Worm (Caenorhabditis elegans): ENCODE data around the gene nhx-2.

nhx-2 gene

ce11 chrII:7693929-7694328 is at the start of gene nhx-2:
TSS of gene nhx-2 (minus strand) at chrII:7693957.
- TF ChIP-seq gmeb-1 (tag; optimal IDR thresholded peaks at IDR 0.05): no peak
- no peak for TF ChIP-seq blmp-1 (tag; optimal IDR thresholded peaks at IDR 0.05; ENCODE audit: insufficient read depth)
- TF ChIP-seq fos-1 (tag; optimal IDR thresholded peaks at IDR 0.05): peak; percentile 92
- TF ChIP-seq lin-13 (GFP tag; optimal IDR thresholded peaks at IDR 0.05): no peak
- TF ChIP-seq mdl-1 (tag; optimal IDR thresholded peaks at IDR 0.05): no peak
- TF ChIP-seq nhr-23 (tag; optimal IDR thresholded peaks at IDR 0.05): no peak
- no peak for TF ChIP-seq R02D3.7 (tag; optimal IDR thresholded peaks at IDR 0.05)
- no peak for TF ChIP-seq ama-1 (optimal IDR thresholded peaks at IDR 0.05)
- TF ChIP-seq nhr-11 (tag; optimal IDR thresholded peaks at IDR 0.05): no peak

DNA sequence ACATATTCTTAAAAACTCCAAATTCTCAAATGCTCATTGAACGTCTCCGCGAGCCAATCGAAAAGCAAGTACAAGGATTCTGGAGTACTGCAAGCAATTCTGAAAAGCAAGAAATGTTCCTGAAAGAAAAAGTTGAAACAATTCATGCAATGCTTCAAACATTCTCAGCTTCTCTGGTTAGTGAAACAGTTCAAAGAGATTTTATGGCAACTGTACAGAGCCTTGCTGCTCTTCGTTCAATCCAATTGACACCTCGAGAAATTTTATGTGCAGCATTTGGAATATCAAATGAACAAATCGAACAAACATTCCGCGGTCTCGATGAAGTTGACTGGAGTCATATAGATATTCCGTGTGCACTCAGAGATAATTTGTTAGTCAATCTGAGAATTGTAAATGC is 43.0 kb upstream of the nhx-2 start:
- TF ChIP-seq C34F6.9 (tag; optimal IDR thresholded peaks at IDR 0.05) (no peak), crh-2 (tag; optimal IDR thresholded peaks at IDR 0.05) (no peak), Y55F3AM.14 (GFP tag; optimal IDR thresholded peaks at IDR 0.05) (no peak), nhr-129 (tag; optimal IDR thresholded peaks at IDR 0.05) (no peak), mab-5 (tag; optimal IDR thresholded peaks at IDR 0.05) (no peak), alr-1 (tag; optimal IDR thresholded peaks at IDR 0.05) (no peak), sem-4 (tag; optimal IDR thresholded peaks at IDR 0.05) (no peak), mbf-1 (tag; optimal IDR thresholded peaks at IDR 0.05) (no peak), ztf-4 (tag; optimal IDR thresholded peaks at IDR 0.05) (no peak), fos-1 (tag; optimal IDR thresholded peaks at IDR 0.05) (no peak)

DNA sequence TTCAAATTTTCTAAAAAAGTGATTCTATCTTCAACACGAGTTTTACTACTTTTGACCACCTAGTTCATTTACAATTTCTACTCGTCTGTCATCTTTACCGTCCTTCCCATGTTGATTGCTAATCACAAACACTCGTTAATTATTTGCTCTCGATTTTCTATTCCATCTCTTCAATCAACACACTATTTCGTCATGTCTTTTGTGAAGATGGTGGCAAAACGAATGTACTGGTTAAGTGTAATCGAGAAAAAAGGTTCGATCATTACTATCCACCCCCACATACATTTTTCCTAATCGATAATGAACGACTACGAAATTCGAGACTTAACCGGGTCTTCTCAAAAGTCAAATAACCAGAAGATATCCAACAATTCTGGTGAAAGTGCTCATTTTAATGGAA is 30.8 kb upstream of the nhx-2 start, which contains the start of gene cpna-2:
TSS of gene cpna-2 (plus strand) at position 301 of the 400 bp plus-strand sequence.
- TF ChIP-seq skn-1 (tag; optimal IDR thresholded peaks at IDR 0.05): no peak
- no peak for TF ChIP-seq snpc-4 (tag; optimal IDR thresholded peaks at IDR 0.05)

- TF ChIP-seq nhr-129 (tag; optimal IDR thresholded peaks at IDR 0.05): peak; percentile 62
- no peak for TF ChIP-seq aly-2 (tag; optimal IDR thresholded peaks at IDR 0.05)
- TF ChIP-seq crh-2 (tag; optimal IDR thresholded peaks at IDR 0.05): no peak
- no peak for TF ChIP-seq nhr-11 (tag; optimal IDR thresholded peaks at IDR 0.05)
- TF ChIP-seq C34F6.9 (tag; optimal IDR thresholded peaks at IDR 0.05): peak; percentile 10
- no peak for TF ChIP-seq nhr-10 (tag; optimal IDR thresholded peaks at IDR 0.05)
- TF ChIP-seq mbf-1 (tag; optimal IDR thresholded peaks at IDR 0.05): no peak
- TF ChIP-seq mdl-1 (tag; optimal IDR thresholded peaks at IDR 0.05): no peak
- no peak for TF ChIP-seq nhr-23 (tag; optimal IDR thresholded peaks at IDR 0.05)
- no peak for TF ChIP-seq sem-4 (tag; optimal IDR thresholded peaks at IDR 0.05)
- TF ChIP-seq F13H6.1 (tag; optimal IDR thresholded peaks at IDR 0.05): peak; percentile 77
- TF ChIP-seq sma-9 (GFP tag; optimal IDR thresholded peaks at IDR 0.05): peak; percentile 0
- no peak for TF ChIP-seq sma-9 (tag; optimal IDR thresholded peaks at IDR 0.05)
Observed at ce11 chrII:7722784-7723183, 29.0 kb upstream of the nhx-2 start.

- TF ChIP-seq nhr-129 (tag; optimal IDR thresholded peaks at IDR 0.05): peak; percentile 29
- no peak for TF ChIP-seq elt-3 (tag; optimal IDR thresholded peaks at IDR 0.05)
Observed at ce11 chrII:7720479-7720878, 26.7 kb upstream of the nhx-2 start.

DNA sequence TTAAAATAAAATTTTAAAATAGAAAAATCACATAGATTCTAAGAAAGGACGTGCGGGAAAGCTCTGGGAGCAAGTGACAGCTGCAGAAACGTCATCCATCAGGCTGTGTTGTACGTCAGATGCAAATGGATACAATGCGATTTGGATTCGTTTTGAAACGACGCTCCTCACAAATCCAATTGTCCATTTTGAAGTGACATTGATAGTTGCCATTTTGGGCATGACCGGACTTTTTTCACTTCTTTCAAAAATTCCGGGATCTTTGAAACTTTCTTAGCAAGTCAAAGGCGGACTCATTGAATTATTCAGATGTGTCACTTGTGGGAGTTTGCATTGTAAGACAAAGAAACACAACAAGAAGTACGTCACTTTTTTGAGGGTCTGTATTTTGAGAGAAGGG is 25.3 kb upstream of the nhx-2 start:
- TF ChIP-seq nhr-12 (tag; optimal IDR thresholded peaks at IDR 0.05): no peak
- no peak for TF ChIP-seq nhr-25 (tag; optimal IDR thresholded peaks at IDR 0.05)
- TF ChIP-seq F13H6.1 (tag; optimal IDR thresholded peaks at IDR 0.05): no peak
- no peak for TF ChIP-seq peb-1 (tag; optimal IDR thresholded peaks at IDR 0.05)
- no peak for TF ChIP-seq crh-2 (tag; optimal IDR thresholded peaks at IDR 0.05)
- TF ChIP-seq blmp-1 (tag; optimal IDR thresholded peaks at IDR 0.05; ENCODE audit: insufficient read depth): no peak
- no peak for TF ChIP-seq lsy-2 (tag; optimal IDR thresholded peaks at IDR 0.05)
- no peak for TF ChIP-seq ztf-4 (tag; optimal IDR thresholded peaks at IDR 0.05)
- TF ChIP-seq ztf-11 (tag; optimal IDR thresholded peaks at IDR 0.05): no peak
- no peak for TF ChIP-seq snpc-4 (tag; optimal IDR thresholded peaks at IDR 0.05)

DNA sequence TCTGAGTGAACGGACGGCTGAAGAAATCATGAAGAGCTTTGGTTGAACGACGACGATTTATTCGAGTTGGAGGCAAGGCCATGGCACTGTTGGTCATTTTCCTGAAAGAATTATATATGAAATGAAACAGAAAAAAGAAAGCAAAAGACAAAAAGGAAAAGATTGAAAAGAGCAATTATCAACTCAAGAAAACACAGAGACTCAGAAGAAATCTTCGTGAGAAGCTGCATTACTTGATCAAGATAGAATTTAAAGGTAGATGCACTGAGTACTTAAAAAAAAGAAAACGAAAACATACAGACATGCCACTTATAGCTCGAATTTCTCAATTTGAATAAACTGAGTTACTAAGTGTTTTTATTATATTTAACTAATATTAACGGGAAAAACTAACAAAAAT is 24.7 kb upstream of the nhx-2 start, which contains the start of gene cpna-5:
TSS of gene cpna-5 (minus strand) at position 101 of the 400 bp plus-strand sequence.
- TF ChIP-seq zag-1 (tag; optimal IDR thresholded peaks at IDR 0.05) (no peak), ztf-4 (tag; optimal IDR thresholded peaks at IDR 0.05) (no peak), ztf-1 (GFP tag; conservative IDR thresholded peaks at IDR 0.05) (no peak), ztf-11 (tag; optimal IDR thresholded peaks at IDR 0.05) (no peak), ZK546.5 (tag; optimal IDR thresholded peaks at IDR 0.05) (no peak), sem-4 (tag; optimal IDR thresholded peaks at IDR 0.05) (no peak), ceh-16 (tag; optimal IDR thresholded peaks at IDR 0.05) (no peak), dmd-4 (tag; optimal IDR thresholded peaks at IDR 0.05) (no peak), nhr-25 (tag; optimal IDR thresholded peaks at IDR 0.05) (no peak), lin-13 (GFP tag; optimal IDR thresholded peaks at IDR 0.05) (no peak), blmp-1 (tag; optimal IDR thresholded peaks at IDR 0.05; ENCODE audit: insufficient read depth) (no peak), ceh-82 (tag; optimal IDR thresholded peaks at IDR 0.05) (no peak), nhr-12 (tag; optimal IDR thresholded peaks at IDR 0.05) (no peak), Y55F3AM.14 (GFP tag; optimal IDR thresholded peaks at IDR 0.05) (no peak)

Data from whole organism, L2 larva.